Fruit fly (Drosophila melanogaster) whole organism, wandering third instar larva: ENCODE data around the gene ppk19.

Experiments
- Abd-B ChIP-seq: fragments of >200 bp; optimal IDR thresholded peaks from 2 replicates; lab custom pipeline; 2017; ENCODE audit warnings: missing biosample characterization, missing genetic modification characterization
- Dfd ChIP-seq: fragments of >200 bp; optimal IDR thresholded peaks from 2 replicates; lab custom pipeline; 2017; ENCODE audit warnings: missing biosample characterization, missing genetic modification characterization
- Sp1 ChIP-seq: fragments of 200-800 bp; sonication (Bioruptor generic); optimal IDR thresholded peaks from 3 replicates; lab custom pipeline; 2019; ENCODE audit warnings: missing biosample characterization, mild to moderate bottlenecking, missing genetic modification characterization, moderate library complexity
- pan ChIP-seq: fragments of >200 bp; optimal IDR thresholded peaks from 2 replicates; lab custom pipeline; 2017
- tai ChIP-seq: sonication (Bioruptor generic); optimal IDR thresholded peaks from 2 replicates; lab custom pipeline; 2016; ENCODE audit warnings: missing biosample characterization, missing genetic modification characterization

dm6 chr3R:29722238-29722637, 50.0 kb downstream of the ppk19 start, which contains the start of gene CG34296:
- TF ChIP-seq Abd-B (GFP tag; lab: Kevin White, UChicago), result no peak
- TF ChIP-seq Dfd (GFP tag; lab: Kevin White, UChicago), result no peak
- TF ChIP-seq pan, result no peak
- no peak for TF ChIP-seq tai (GFP tag; lab: Kevin White, UChicago)
- no peak for TF ChIP-seq Sp1 (GFP tag; lab: Kevin White, UChicago)
